Worm (Caenorhabditis elegans): Measurements from ENCODE around the gene rab-37.

The rab-37 gene

DNA sequence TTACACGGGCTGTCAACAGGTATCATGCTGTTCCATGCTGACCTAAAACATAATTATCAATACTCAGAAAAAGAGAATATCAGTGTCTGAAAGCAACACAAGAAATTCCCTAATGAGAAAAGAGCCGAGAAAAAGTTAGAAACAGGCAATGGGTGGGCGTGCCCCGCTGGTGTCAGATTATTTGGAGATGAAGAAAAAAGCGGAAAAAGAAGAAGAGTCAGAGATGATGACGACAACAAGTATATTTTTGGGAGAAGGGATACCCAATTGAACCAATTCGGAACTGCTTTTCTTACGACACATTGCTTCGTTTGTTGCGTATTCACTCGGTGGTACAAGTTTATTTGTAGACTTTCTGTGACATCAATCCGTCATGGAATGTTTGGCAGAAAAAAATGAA, 39.2 kb downstream of the rab-37 start, which contains the start of gene F20B6.4:
Gene F20B6.4, minus strand, starts transcription at position 101 of the 400 bp plus-strand sequence.
- no peak for TF ChIP-seq ceh-28 (tag; optimal IDR thresholded peaks at IDR 0.05)
- no peak for TF ChIP-seq zip-11 (GFP tag; IDR thresholded peaks at IDR 0.05)
- TF ChIP-seq D1046.2 (GFP tag; IDR thresholded peaks at IDR 0.05) = no peak
- TF ChIP-seq F49E8.2 (tag; optimal IDR thresholded peaks at IDR 0.05; ENCODE audit: borderline replicate concordance) = no peak
- TF ChIP-seq T20F7.1 (GFP tag; optimal IDR thresholded peaks at IDR 0.05) = no peak
- no peak for TF ChIP-seq nhr-76 (tag; optimal IDR thresholded peaks at IDR 0.05)
- TF ChIP-seq lin-38 (GFP tag; IDR thresholded peaks at IDR 0.05) = no peak
- TF ChIP-seq vab-7 (GFP tag; IDR thresholded peaks at IDR 0.05) = no peak
- no peak for TF ChIP-seq dmd-6 (GFP tag; IDR thresholded peaks at IDR 0.05)
- no peak for TF ChIP-seq gei-8 (GFP tag; optimal IDR thresholded peaks at IDR 0.05)
- no peak for TF ChIP-seq mxl-2 (GFP tag; conservative IDR thresholded peaks at IDR 0.05)
- TF ChIP-seq daf-19 (GFP tag; conservative IDR thresholded peaks at IDR 0.05) = no peak
- TF ChIP-seq F37D6.2 (tag; optimal IDR thresholded peaks at IDR 0.05) = no peak
- TF ChIP-seq unc-62 (GFP tag; optimal IDR thresholded peaks at IDR 0.05 in 1 of 2) = no peak
- no peak for TF ChIP-seq unc-62 (tag; optimal IDR thresholded peaks at IDR 0.05)
- TF ChIP-seq attf-4 (tag; optimal IDR thresholded peaks at IDR 0.05) = no peak

ce11 chrX:4193080-4193479, 42.6 kb downstream of the rab-37 start:
- TF ChIP-seq dmd-9 (GFP tag; IDR thresholded peaks at IDR 0.05) = no peak
- TF ChIP-seq saeg-2 (GFP tag; IDR thresholded peaks at IDR 0.05) = peak; percentile 33; the same call in 1 of the 2 replicates
- peak; percentile 3 for TF ChIP-seq nhr-28 (tag; optimal IDR thresholded peaks at IDR 0.05)
- peak; percentile 41; the same call in 1 of the 2 replicates for TF ChIP-seq madf-9 (GFP tag; conservative IDR thresholded peaks at IDR 0.05)
- peak; percentile 55 for TF ChIP-seq nhr-102 (tag; optimal IDR thresholded peaks at IDR 0.05)
- peak; percentile 33 for TF ChIP-seq spr-3 (GFP tag; optimal IDR thresholded peaks at IDR 0.05)
- TF ChIP-seq zfp-3 (GFP tag; conservative IDR thresholded peaks at IDR 0.05) = peak; percentile 82
- peak; percentile 24 for TF ChIP-seq jun-1 (tag; optimal IDR thresholded peaks at IDR 0.05)
- peak; percentile 28; the same call in 1 of the 2 replicates for TF ChIP-seq lin-1 (GFP tag; IDR thresholded peaks at IDR 0.05)
- peak; percentile 12 for TF ChIP-seq nhr-48 (tag; optimal IDR thresholded peaks at IDR 0.05)
- peak; percentile 37; the same call in 1 of the 2 replicates for TF ChIP-seq lin-38 (GFP tag; IDR thresholded peaks at IDR 0.05)
- TF ChIP-seq pha-4 (GFP tag; IDR thresholded peaks at IDR 0.05) = peak; percentile 48; the same call in 1 of the 2 replicates
- TF ChIP-seq pha-4 (tag; optimal IDR thresholded peaks at IDR 0.05) = no peak
- peak; percentile 64; the same call in 1 of the 2 replicates for TF ChIP-seq T26A8.4 (GFP tag; IDR thresholded peaks at IDR 0.05)
- TF ChIP-seq lin-15B (tag; optimal IDR thresholded peaks at IDR 0.05) = no peak
- TF ChIP-seq lin-29 (GFP tag; IDR thresholded peaks at IDR 0.05) = no peak
- peak; percentile 41 for TF ChIP-seq spr-1 (tag; optimal IDR thresholded peaks at IDR 0.05)
- no peak for TF ChIP-seq zag-1 (tag; optimal IDR thresholded peaks at IDR 0.05)
- TF ChIP-seq egl-27 (tag; optimal IDR thresholded peaks at IDR 0.05) = no peak
- TF ChIP-seq Y48G9A.11 (GFP tag; IDR thresholded peaks at IDR 0.05) = no peak
- TF ChIP-seq ctbp-1 (GFP tag; IDR thresholded peaks at IDR 0.05) = 0 out of 2 replicates have a peak, but pooled peaks have one; percentile 22
- TF ChIP-seq daf-16 (GFP tag; optimal IDR thresholded peaks at IDR 0.05) = peak in 1 of 2 experiments; percentile 21
- peak; percentile 28 for TF ChIP-seq daf-16 (tag; optimal IDR thresholded peaks at IDR 0.05)
- 0 out of 2 replicates have a peak, but pooled peaks have one; percentile 22 for TF ChIP-seq Y105C5A.15 (GFP tag; IDR thresholded peaks at IDR 0.05)
- no peak for TF ChIP-seq fos-1 (tag; optimal IDR thresholded peaks at IDR 0.05)
- peak; percentile 27 for TF ChIP-seq zip-2 (tag; optimal IDR thresholded peaks at IDR 0.05)
- no peak for TF ChIP-seq ceh-20 (GFP tag; IDR thresholded peaks at IDR 0.05)
- TF ChIP-seq hmg-1.1 (GFP tag; IDR thresholded peaks at IDR 0.05) = 0 out of 2 replicates have a peak, but pooled peaks have one; percentile 20
- TF ChIP-seq dmd-6 (GFP tag; IDR thresholded peaks at IDR 0.05) = peak; percentile 41
- peak; percentile 39 for TF ChIP-seq hlh-11 (tag; optimal IDR thresholded peaks at IDR 0.05)
- peak; percentile 18 for TF ChIP-seq dve-1 (tag; optimal IDR thresholded peaks at IDR 0.05; ENCODE audit: insufficient read depth)
- TF ChIP-seq zfp-2 (tag; optimal IDR thresholded peaks at IDR 0.05) = no peak
- no peak for TF ChIP-seq F49E8.2 (tag; optimal IDR thresholded peaks at IDR 0.05; ENCODE audit: borderline replicate concordance)
- no peak for TF ChIP-seq lim-7 (GFP tag; IDR thresholded peaks at IDR 0.05)
- TF ChIP-seq php-3 (GFP tag; IDR thresholded peaks at IDR 0.05) = peak; percentile 22; the same call in 1 of the 2 replicates
- TF ChIP-seq T20F7.1 (GFP tag; optimal IDR thresholded peaks at IDR 0.05) = peak; percentile 58
- peak; percentile 68 for TF ChIP-seq mep-1 (tag; optimal IDR thresholded peaks at IDR 0.05)
- TF ChIP-seq aly-2 (tag; optimal IDR thresholded peaks at IDR 0.05) = peak; percentile 60
